Fruit fly (Drosophila melanogaster): ENCODE data around the gene Dbct.

Dbct gene

DNA sequence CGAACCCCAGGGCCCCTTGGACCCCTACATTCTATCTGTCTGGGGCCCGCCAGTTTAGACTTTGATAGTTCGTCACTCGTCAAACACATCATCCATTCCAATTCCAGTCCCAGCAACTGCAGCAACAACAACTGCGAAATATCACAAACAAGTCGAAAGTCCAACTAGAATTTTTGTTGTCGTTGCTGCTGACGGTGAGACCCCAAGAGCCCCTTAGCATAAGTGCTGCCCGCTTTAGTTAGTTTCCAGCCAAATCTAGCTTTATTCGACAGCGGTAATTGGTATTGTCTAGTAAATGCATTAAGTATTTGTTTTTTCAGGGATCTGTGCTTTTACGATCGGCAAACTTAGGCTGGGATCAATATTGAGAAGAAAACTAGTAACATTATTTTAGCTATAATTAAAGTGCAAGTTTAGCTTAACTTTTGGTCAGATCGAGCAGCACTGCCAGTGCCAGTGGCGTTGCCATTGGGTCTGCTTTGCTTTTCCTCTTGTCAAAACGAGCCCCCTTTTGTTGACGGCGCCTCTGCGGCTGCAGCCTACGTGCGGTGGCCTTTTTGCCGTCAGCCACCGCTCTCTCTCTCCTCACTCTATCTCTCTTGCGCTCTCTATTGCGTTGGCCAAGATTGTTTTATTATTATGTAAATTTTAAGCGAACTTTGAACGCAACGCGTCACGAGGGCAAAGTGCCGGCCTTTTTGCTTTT lies 11.1 kb upstream of the Dbct start (continued):
- peak; percentile 91 for TF ChIP-seq dmrt99B (tag; optimal IDR thresholded peaks at IDR 0.05)
- TF ChIP-seq sens-2 (GFP tag; IDR thresholded peaks at IDR 0.05) = peak; percentile 63
- peak; percentile 84 for TF ChIP-seq CG3847 (GFP tag; IDR thresholded peaks at IDR 0.05)
- peak; percentile 87 for TF ChIP-seq Dip3 (GFP tag; optimal IDR thresholded peaks at IDR 0.05)
- peak; percentile 86 for TF ChIP-seq CG4820 (GFP tag; optimal IDR thresholded peaks at IDR 0.05)
- TF ChIP-seq D (optimal IDR thresholded peaks at IDR 0.05) = no peak
- TF ChIP-seq D (GFP tag; optimal IDR thresholded peaks at IDR 0.05) = peak; percentile 69
- TF ChIP-seq CG2678 (tag; optimal IDR thresholded peaks at IDR 0.05) = peak; percentile 92
- TF ChIP-seq CG11456 (GFP tag; IDR thresholded peaks at IDR 0.05) = peak; percentile 96
- TF ChIP-seq CG7271 (tag; optimal IDR thresholded peaks at IDR 0.05) = no peak
- TF ChIP-seq disco-r (GFP tag; optimal IDR thresholded peaks at IDR 0.05) = peak; percentile 77
- peak; percentile 92 for TF ChIP-seq fu2 (GFP tag; optimal IDR thresholded peaks at IDR 0.05)
- TF ChIP-seq chn (GFP tag; optimal IDR thresholded peaks at IDR 0.05) = peak; percentile 93
- peak; percentile 94 for TF ChIP-seq ci (GFP tag; IDR thresholded peaks at IDR 0.05)
- TF ChIP-seq CG34422 (GFP tag; IDR thresholded peaks at IDR 0.05) = peak; percentile 89; the same call in 2 of the 3 replicates
- no peak for TF ChIP-seq Kr (GFP tag; optimal IDR thresholded peaks at IDR 0.05)
- TF ChIP-seq Nf-YB (GFP tag; optimal IDR thresholded peaks at IDR 0.05) = peak; percentile 64
- TF ChIP-seq CoRest (tag; optimal IDR thresholded peaks at IDR 0.05) = peak; percentile 86
- TF ChIP-seq sisA (GFP tag; IDR thresholded peaks at IDR 0.05) = peak; percentile 91
- no peak for TF ChIP-seq CG2129 (GFP tag; IDR thresholded peaks at IDR 0.05; ENCODE audit: partially characterized antibody)
- TF ChIP-seq corto (GFP tag; optimal IDR thresholded peaks at IDR 0.05) = no peak
- TF ChIP-seq Deaf1 (tag; optimal IDR thresholded peaks at IDR 0.05) = peak; percentile 64
- TF ChIP-seq Neu2 (GFP tag; optimal IDR thresholded peaks at IDR 0.05; ENCODE audit: borderline replicate concordance) = peak; percentile 47
- no peak for TF ChIP-seq br (optimal IDR thresholded peaks at IDR 0.05)
- TF ChIP-seq btn (GFP tag; optimal IDR thresholded peaks at IDR 0.05) = peak; percentile 64
- TF ChIP-seq Doc3 (GFP tag; IDR thresholded peaks at IDR 0.05; ENCODE audit: partially characterized antibody) = no peak
- TF ChIP-seq Dp (GFP tag; optimal IDR thresholded peaks at IDR 0.05) = no peak
- peak; percentile 14 for TF ChIP-seq gfzf (GFP tag; optimal IDR thresholded peaks at IDR 0.05)
- TF ChIP-seq CG13775 (GFP tag; optimal IDR thresholded peaks at IDR 0.05) = peak; percentile 86
- no peak for TF ChIP-seq pita (GFP tag; optimal IDR thresholded peaks at IDR 0.05)
- TF ChIP-seq grn (GFP tag; optimal IDR thresholded peaks at IDR 0.05) = peak; percentile 23
- peak; percentile 90 for TF ChIP-seq Hr3 (GFP tag; optimal IDR thresholded peaks at IDR 0.05)
- peak; percentile 67 for TF ChIP-seq Oaz (GFP tag; IDR thresholded peaks at IDR 0.05)
- peak; percentile 86 for TF ChIP-seq nmo (GFP tag; optimal IDR thresholded peaks at IDR 0.05)
- peak; percentile 73 for TF ChIP-seq CG43689 (GFP tag; IDR thresholded peaks at IDR 0.05)
- peak; percentile 93 for TF ChIP-seq zfh2 (GFP tag; optimal IDR thresholded peaks at IDR 0.05)
- TF ChIP-seq da (GFP tag; optimal IDR thresholded peaks at IDR 0.05) = peak; percentile 76
- peak; percentile 54 for TF ChIP-seq CG15601 (tag; optimal IDR thresholded peaks at IDR 0.05)
- TF ChIP-seq CG9727 (GFP tag; optimal IDR thresholded peaks at IDR 0.05) = peak; percentile 87
- peak; percentile 84 for TF ChIP-seq CG32772 (GFP tag; IDR thresholded peaks at IDR 0.05)
- peak; percentile 86 for TF ChIP-seq BtbVII (GFP tag; optimal IDR thresholded peaks at IDR 0.05)
- TF ChIP-seq ERR (GFP tag; optimal IDR thresholded peaks at IDR 0.05) = peak; percentile 90
- no peak for TF ChIP-seq CG16813 (GFP tag; IDR thresholded peaks at IDR 0.05; ENCODE audit: partially characterized antibody)
- TF ChIP-seq ham (GFP tag; IDR thresholded peaks at IDR 0.05) = peak; percentile 61
- TF ChIP-seq CG15011 (GFP tag; optimal IDR thresholded peaks at IDR 0.05) = peak; percentile 67
- TF ChIP-seq z (GFP tag; IDR thresholded peaks at IDR 0.05) = no peak
- TF ChIP-seq nerfin-1 (tag; optimal IDR thresholded peaks at IDR 0.05) = peak; percentile 68
- peak; percentile 88 for TF ChIP-seq CG7839 (tag; optimal IDR thresholded peaks at IDR 0.05)
- peak; percentile 88 for TF ChIP-seq CG12155 (GFP tag; optimal IDR thresholded peaks at IDR 0.05)
- peak; percentile 89 for TF ChIP-seq slp2 (GFP tag; optimal IDR thresholded peaks at IDR 0.05)

Measured in whole organism, embryonic.